Worm (Caenorhabditis elegans): ENCODE measurements around the gene acly-2.

ce11 chrV:13081197-13081747 lies 35.0 kb upstream of the acly-2 start:
- TF ChIP-seq him-1 (tag; optimal IDR thresholded peaks at IDR 0.05): no peak
- no peak for TF ChIP-seq W03F9.2 (tag; optimal IDR thresholded peaks at IDR 0.05)
- no peak for TF ChIP-seq dao-5 (tag; optimal IDR thresholded peaks at IDR 0.05)
